Fruit fly (Drosophila melanogaster): ENCODE results near the gene CG31668.
A peak's percentile ranks its signal among the peaks of the same experiment; 100 is the strongest.

CG31668 gene

DNA sequence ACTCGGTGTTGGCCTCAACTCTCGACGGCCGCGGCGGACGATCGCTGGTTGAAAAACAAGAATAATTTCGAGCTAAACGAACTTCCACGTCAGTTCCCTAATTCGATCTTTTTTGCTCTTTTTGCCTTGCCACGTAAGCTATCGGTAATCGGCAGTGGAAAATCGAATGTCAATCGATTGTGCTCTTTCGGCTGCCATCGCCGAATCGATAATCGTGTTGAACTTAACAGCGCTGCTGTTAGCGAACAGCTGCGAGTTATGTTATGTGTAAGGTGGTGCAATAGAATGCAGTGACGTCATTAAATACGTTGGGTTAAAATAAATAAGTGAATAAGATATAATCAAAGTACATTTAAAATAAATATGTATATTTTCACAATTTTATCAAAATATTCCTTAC, 30.8 kb upstream of the CG31668 start, which contains the start of gene Sec24CD (continued):
- no peak for TF ChIP-seq D19A (tag; optimal IDR thresholded peaks at IDR 0.05)
- peak; percentile 4 for TF ChIP-seq gfzf (GFP tag; optimal IDR thresholded peaks at IDR 0.05)
- peak; percentile 74 for TF ChIP-seq CG15514 (GFP tag; optimal IDR thresholded peaks at IDR 0.05)
- peak; percentile 92; the same call in 2 of the 3 replicates for TF ChIP-seq Opbp (GFP tag; IDR thresholded peaks at IDR 0.05; ENCODE audit: partially characterized antibody)
- TF ChIP-seq CG10209 (GFP tag; optimal IDR thresholded peaks at IDR 0.05) = no peak
- TF ChIP-seq CkIIα-i1 (GFP tag; IDR thresholded peaks at IDR 0.05) = no peak
- TF ChIP-seq pb (GFP tag; optimal IDR thresholded peaks at IDR 0.05) = no peak
- TF ChIP-seq kah (GFP tag; optimal IDR thresholded peaks at IDR 0.05) = no peak
- peak; percentile 20 to 88 for TF ChIP-seq crp (GFP tag; optimal IDR thresholded peaks at IDR 0.05)
- TF ChIP-seq CG6689 (GFP tag; IDR thresholded peaks at IDR 0.05) = peak; percentile 100
- peak; percentile 51 for TF ChIP-seq CG14710 (tag; optimal IDR thresholded peaks at IDR 0.05)
- peak; percentile 38 for TF ChIP-seq E2f2 (GFP tag; IDR thresholded peaks at IDR 0.05)
- TF ChIP-seq CG33557 (GFP tag; optimal IDR thresholded peaks at IDR 0.05) = peak; percentile 19
- no peak for TF ChIP-seq C15 (GFP tag; IDR thresholded peaks at IDR 0.05)
- TF ChIP-seq CrebB (tag; optimal IDR thresholded peaks at IDR 0.05) = peak; percentile 68
- peak; percentile 59; the same call in 2 of the 3 replicates for TF ChIP-seq knrl (GFP tag; IDR thresholded peaks at IDR 0.05; ENCODE audit: partially characterized antibody)
- TF ChIP-seq CG6791 (GFP tag; IDR thresholded peaks at IDR 0.05; ENCODE audit: partially characterized antibody) = peak; percentile 96
- no peak for TF ChIP-seq CG10366 (GFP tag; IDR thresholded peaks at IDR 0.05)
- TF ChIP-seq ind (GFP tag; optimal IDR thresholded peaks at IDR 0.05) = no peak
- TF ChIP-seq usp (GFP tag; optimal IDR thresholded peaks at IDR 0.05) = no peak
- peak; percentile 96 for TF ChIP-seq sna (GFP tag; IDR thresholded peaks at IDR 0.05; ENCODE audit: partially characterized antibody)
- TF ChIP-seq CG14667 (GFP tag; IDR thresholded peaks at IDR 0.05) = no peak
- peak; percentile 39 for TF ChIP-seq CG17912 (GFP tag; optimal IDR thresholded peaks at IDR 0.05)
- peak; percentile 76 for TF ChIP-seq hbn (GFP tag; IDR thresholded peaks at IDR 0.05; ENCODE audit: partially characterized antibody)
- TF ChIP-seq CG6272 (GFP tag; IDR thresholded peaks at IDR 0.05) = no peak
- no peak for TF ChIP-seq Kr (GFP tag; optimal IDR thresholded peaks at IDR 0.05)
- 0 out of 3 replicates have a peak, but pooled peaks have one; percentile 14 for TF ChIP-seq CG11695 (GFP tag; IDR thresholded peaks at IDR 0.05)
- peak; percentile 39 for TF ChIP-seq HmgZ (tag; optimal IDR thresholded peaks at IDR 0.05)
- no peak for TF ChIP-seq crc (GFP tag; optimal IDR thresholded peaks at IDR 0.05)
- no peak for TF ChIP-seq slbo (GFP tag; IDR thresholded peaks at IDR 0.05)
- TF ChIP-seq CG13894 (tag; optimal IDR thresholded peaks at IDR 0.05) = no peak
- peak; percentile 56 for TF ChIP-seq HLHmδ (GFP tag; optimal IDR thresholded peaks at IDR 0.05)
- TF ChIP-seq CG34224 (GFP tag; IDR thresholded peaks at IDR 0.05; ENCODE audit: partially characterized antibody) = peak; percentile 98
- TF ChIP-seq onecut (GFP tag; IDR thresholded peaks at IDR 0.05) = peak; percentile 77
- peak; percentile 57; the same call in 1 of the 2 replicates for TF ChIP-seq CG42726 (GFP tag; IDR thresholded peaks at IDR 0.05; ENCODE audit: partially characterized antibody)
- peak; percentile 89 for TF ChIP-seq Dll (GFP tag; IDR thresholded peaks at IDR 0.05; ENCODE audit: partially characterized antibody)
- peak; percentile 92 for TF ChIP-seq stwl (tag; optimal IDR thresholded peaks at IDR 0.05)
- peak; percentile 74 for TF ChIP-seq Sry-δ (GFP tag; optimal IDR thresholded peaks at IDR 0.05)
- TF ChIP-seq CG33213 (GFP tag; optimal IDR thresholded peaks at IDR 0.05) = peak; percentile 0
- peak; percentile 97 for TF ChIP-seq nerfin-2 (GFP tag; IDR thresholded peaks at IDR 0.05; ENCODE audit: partially characterized antibody)
- peak; percentile 83 for TF ChIP-seq Scr (GFP tag; IDR thresholded peaks at IDR 0.05; ENCODE audit: partially characterized antibody)
- no peak for TF ChIP-seq Bteb2 (GFP tag; optimal IDR thresholded peaks at IDR 0.05)
- peak; percentile 68 for TF ChIP-seq CG2116 (GFP tag; optimal IDR thresholded peaks at IDR 0.05)
- TF ChIP-seq CG8765 (GFP tag; IDR thresholded peaks at IDR 0.05) = no peak
- peak; percentile 68 for TF ChIP-seq CG10267 (tag; optimal IDR thresholded peaks at IDR 0.05)
- no peak for TF ChIP-seq ERR (GFP tag; optimal IDR thresholded peaks at IDR 0.05)
- TF ChIP-seq CG10321 (GFP tag; IDR thresholded peaks at IDR 0.05) = no peak
- peak; percentile 84 for TF ChIP-seq vnd (GFP tag; IDR thresholded peaks at IDR 0.05; ENCODE audit: partially characterized antibody)
- no peak for TF ChIP-seq Jarid2 (GFP tag; optimal IDR thresholded peaks at IDR 0.05)
